Fruit fly (Drosophila melanogaster) whole organism, adult: ENCODE measurements around the gene Idh3b.

Experiments used
- CG12768 ChIP-seq: fragments of 200-800 bp; sonication (Bioruptor generic); optimal IDR thresholded peaks from 2 replicates; lab custom pipeline; 2017; ENCODE audit warnings: missing biosample characterization, missing genetic modification characterization, mild to moderate bottlenecking, moderate library complexity, missing genetic modification reagents
- CG7101 ChIP-seq: fragments of 200-800 bp; sonication (Bioruptor generic); optimal IDR thresholded peaks from 2 replicates; lab custom pipeline; 2018; ENCODE audit warnings: missing biosample characterization, mild to moderate bottlenecking, missing genetic modification characterization, moderate library complexity
- Crg-1 ChIP-seq: fragments of 200-800 bp; sonication (Bioruptor generic); optimal IDR thresholded peaks from 2 replicates; lab custom pipeline; 2016; ENCODE audit warnings: missing biosample characterization, missing genetic modification characterization
- Mnt ChIP-seq: fragments of 200-800 bp; sonication (Bioruptor generic); optimal IDR thresholded peaks from 2 replicates; lab custom pipeline; 2016; ENCODE audit warnings: missing biosample characterization, mild to moderate bottlenecking, missing genetic modification characterization
- bab1 ChIP-seq: fragments of 200-800 bp; sonication (Bioruptor generic); optimal IDR thresholded peaks from 3 replicates; lab custom pipeline; 2019; ENCODE audit warnings: missing biosample characterization, mild to moderate bottlenecking, missing genetic modification characterization, moderate library complexity
- cic ChIP-seq: fragments of 200-800 bp; sonication (Bioruptor generic); optimal IDR thresholded peaks from 2 replicates; lab custom pipeline; 2017; ENCODE audit warnings: missing biosample characterization, mild to moderate bottlenecking, missing genetic modification characterization, moderate library complexity
- kay ChIP-seq: fragments of 200-800 bp; sonication (Bioruptor generic); peaks from one replicate; lab custom pipeline; 2016; ENCODE audit warnings: missing biosample characterization, missing genetic modification characterization, borderline replicate concordance
- pad ChIP-seq: fragments of 200-800 bp; sonication (Bioruptor generic); optimal IDR thresholded peaks from 3 replicates; lab custom pipeline; 2017; ENCODE audit warnings: missing biosample characterization, missing genetic modification characterization, mild to moderate bottlenecking, moderate library complexity, missing genetic modification reagents
- tj ChIP-seq: fragments of 200-800 bp; sonication (Bioruptor generic); optimal IDR thresholded peaks from 3 replicates; lab custom pipeline; 2017; ENCODE audit warnings: missing biosample characterization, mild to moderate bottlenecking, missing genetic modification characterization, moderate library complexity

- TF ChIP-seq pad (GFP tag; lab: Kevin White, UChicago): peak; percentile 26
- no peak for TF ChIP-seq CG12768 (GFP tag; lab: Kevin White, UChicago)
- no peak for TF ChIP-seq Crg-1
- peak; percentile 61 for TF ChIP-seq tj (GFP tag; lab: Kevin White, UChicago)
- TF ChIP-seq Mnt (GFP tag; lab: Kevin White, UChicago): no peak
- no peak for TF ChIP-seq cic (GFP tag; lab: Kevin White, UChicago)
- no peak for TF ChIP-seq bab1 (GFP tag; lab: Kevin White, UChicago)
- no peak for TF ChIP-seq kay (GFP tag; lab: Kevin White, UChicago)
- no peak for TF ChIP-seq CG7101
Observed at dm6 chr3R:22042283-22042875, 23.2 kb upstream of the Idh3b start.
